Worm (Caenorhabditis elegans) whole organism, L2 larva: Measurements from ENCODE around the gene srj-39.

Experiments used
- R02D3.7 ChIP-seq: fragments of 150-350 bp; optimal IDR thresholded peaks from 2 replicates; lab custom pipeline; 2014; ENCODE audit warnings: missing biosample characterization, missing genetic modification characterization
- lin-13 ChIP-seq: fragments of 150-350 bp; optimal IDR thresholded peaks from 2 replicates; lab custom pipeline; 2014; ENCODE audit warnings: missing biosample characterization, missing genetic modification reagents, missing genetic modification characterization
- lsy-2 ChIP-seq, 2 experiments: fragments of 150-350 bp in 1 of 2; sonication (generic microtip) in 1 of 2; optimal IDR thresholded peaks; 2 replicates each; lab custom pipeline; 2014 to 2017; ENCODE audit warnings: missing biosample characterization in 2 of 2, missing genetic modification characterization in 2 of 2
- nhr-12 ChIP-seq: fragments of 150-350 bp; optimal IDR thresholded peaks from 2 replicates; lab custom pipeline; 2014; ENCODE audit warnings: missing biosample characterization, missing genetic modification characterization
- nhr-6 ChIP-seq: fragments of 150-350 bp; optimal IDR thresholded peaks from 2 replicates; lab custom pipeline; 2014; ENCODE audit warnings: missing biosample characterization, missing genetic modification characterization
- unc-62 ChIP-seq: fragments of 150-350 bp; optimal IDR thresholded peaks from 2 replicates; lab custom pipeline; 2014; ENCODE audit warnings: missing biosample characterization, missing genetic modification reagents, missing genetic modification characterization
- ztf-11 ChIP-seq: sonication (generic microtip); optimal IDR thresholded peaks from 2 replicates; lab custom pipeline; 2017; ENCODE audit warnings: missing biosample characterization, missing genetic modification characterization
- ztf-4 ChIP-seq: fragments of 150-350 bp; optimal IDR thresholded peaks from 2 replicates; lab custom pipeline; 2014; ENCODE audit warnings: missing biosample characterization, missing genetic modification characterization

ce11 chrV:4134728-4135127 lies 30.3 kb downstream of the srj-39 start, which contains the start of gene lgc-1:
- TF ChIP-seq ztf-11 (tag; lab: Kevin White, UChicago) (no peak), R02D3.7 (tag; lab: Kevin White, UChicago) (no peak), nhr-12 (tag; lab: Kevin White, UChicago) (no peak), lsy-2 (tag; optimal IDR thresholded peaks at IDR 0.05; lab: Kevin White, UChicago) (no peak), nhr-6 (tag; lab: Kevin White, UChicago) (no peak), unc-62 (GFP tag; lab: Kevin White, UChicago) (no peak), ztf-4 (tag; lab: Kevin White, UChicago) (no peak), lin-13 (GFP tag; lab: Kevin White, UChicago) (no peak)
